Worm (Caenorhabditis elegans): Measurements from ENCODE around the gene C55B6.5.

The C55B6.5 gene

DNA sequence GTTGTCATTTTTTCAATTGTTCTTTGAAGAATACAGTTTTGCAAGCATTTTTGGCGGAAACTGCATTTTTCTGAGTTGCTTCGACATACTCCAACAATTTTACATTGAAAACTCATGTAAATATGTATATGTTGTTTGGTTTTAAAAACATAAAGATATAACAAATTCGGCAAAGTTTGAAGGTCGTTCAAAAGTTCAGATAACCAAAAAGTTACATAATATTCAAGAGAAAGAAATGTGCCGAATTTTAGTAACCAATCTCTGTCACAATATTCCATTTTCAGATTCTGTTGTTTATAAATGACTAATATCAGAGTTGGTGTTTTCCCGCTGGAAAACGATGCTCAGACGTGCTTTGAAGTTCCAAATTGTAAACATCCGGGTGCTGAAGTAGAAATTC lies 1.3 kb upstream of the C55B6.5 start, which contains the start of gene ZK867.2:
Gene ZK867.2, plus strand, starts transcription at position 301 of the 400 bp plus-strand sequence.
- TF ChIP-seq nhr-20 (tag; optimal IDR thresholded peaks at IDR 0.05) (no peak), lin-14 (GFP tag; optimal IDR thresholded peaks at IDR 0.05) (no peak), lin-39 (tag; optimal IDR thresholded peaks at IDR 0.05) (no peak), unc-98 (GFP tag; IDR thresholded peaks at IDR 0.05) (no peak), alr-1 (tag; optimal IDR thresholded peaks at IDR 0.05; ENCODE audit: borderline replicate concordance) (no peak), egl-27 (tag; optimal IDR thresholded peaks at IDR 0.05) (no peak), nhr-85 (tag) (no peak), hlh-17 (GFP tag; optimal IDR thresholded peaks at IDR 0.05; ENCODE audit: borderline replicate concordance) (no peak), nhr-237 (tag; optimal IDR thresholded peaks at IDR 0.05) (no peak), ceh-82 (tag; optimal IDR thresholded peaks at IDR 0.05) (no peak), sup-37 (GFP tag; optimal IDR thresholded peaks at IDR 0.05) (no peak), unc-30 (tag; optimal IDR thresholded peaks at IDR 0.05) (no peak), snpc-4 (tag; optimal IDR thresholded peaks at IDR 0.05) (no peak), dpl-1 (GFP tag; optimal IDR thresholded peaks at IDR 0.05) (no peak), lin-13 (GFP tag; optimal IDR thresholded peaks at IDR 0.05) (no peak), jun-1 (tag; optimal IDR thresholded peaks at IDR 0.05) (no peak), nhr-84 (tag; optimal IDR thresholded peaks at IDR 0.05) (no peak), C04F5.9 (tag; optimal IDR thresholded peaks at IDR 0.05) (no peak), nhr-77 (tag; optimal IDR thresholded peaks at IDR 0.05) (no peak)

DNA sequence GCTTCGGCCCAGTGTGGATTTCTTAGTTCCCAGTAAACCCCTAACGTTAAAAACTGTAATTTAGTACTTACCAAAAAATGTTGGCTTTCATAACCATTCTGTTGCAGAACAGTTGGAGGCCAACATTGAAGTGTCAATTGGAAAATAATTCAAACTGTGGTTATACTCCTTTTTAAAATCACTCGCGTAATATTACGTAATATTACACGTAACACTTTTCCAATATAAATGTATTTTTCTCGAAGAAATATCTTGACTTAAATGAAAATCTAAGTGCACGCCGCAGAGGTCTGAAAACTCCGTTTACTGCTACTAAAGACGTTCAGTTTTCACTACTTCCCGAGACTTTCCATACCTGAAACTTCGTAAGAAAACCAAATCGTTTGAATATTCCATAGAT lies 920 bp downstream of the C55B6.5 start:
- TF ChIP-seq efl-1 (optimal IDR thresholded peaks at IDR 0.05) (no peak), efl-1 (GFP tag; optimal IDR thresholded peaks at IDR 0.05 in 1 of 2) (peak in 1 of 2 experiments; percentile 26), lin-14 (GFP tag; optimal IDR thresholded peaks at IDR 0.05) (no peak)

DNA sequence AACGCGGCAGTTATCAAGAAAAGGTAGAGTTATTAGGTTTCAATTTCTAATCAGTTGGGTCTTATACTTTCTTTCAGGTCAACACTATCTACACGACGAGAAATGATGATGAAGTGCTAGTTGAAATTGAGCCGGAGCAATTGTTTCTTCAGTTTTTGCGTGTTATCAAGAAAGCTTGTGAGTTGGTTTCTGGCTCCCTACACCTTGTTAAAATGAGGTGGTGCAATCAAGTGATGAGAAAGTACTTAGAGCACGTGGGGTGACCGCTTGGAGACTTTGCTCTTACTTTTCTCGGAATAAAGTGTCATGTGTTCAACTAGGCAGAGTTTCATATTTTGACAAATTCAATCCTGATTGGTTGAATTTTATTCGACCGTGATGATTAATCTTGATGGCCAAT lies 4.6 kb downstream of the C55B6.5 start:
- no peak for TF ChIP-seq nhr-90 (tag; optimal IDR thresholded peaks at IDR 0.05; ENCODE audit: poor library complexity)
- TF ChIP-seq egl-13 (tag; optimal IDR thresholded peaks at IDR 0.05), result no peak
- TF ChIP-seq nhr-84 (tag; optimal IDR thresholded peaks at IDR 0.05), result no peak
- peak; percentile 30 for TF ChIP-seq nhr-19 (GFP tag; conservative IDR thresholded peaks at IDR 0.05)
- TF ChIP-seq lin-14 (GFP tag; optimal IDR thresholded peaks at IDR 0.05), result no peak
- TF ChIP-seq elt-2 (tag; optimal IDR thresholded peaks at IDR 0.05), result peak; percentile 93
- no peak for TF ChIP-seq efl-1 (optimal IDR thresholded peaks at IDR 0.05)
- TF ChIP-seq efl-1 (GFP tag; optimal IDR thresholded peaks at IDR 0.05 in 1 of 2), result no peak
- peak in 1 of 2 experiments; percentile 30 for TF ChIP-seq lin-35 (GFP tag; optimal IDR thresholded peaks at IDR 0.05)
- TF ChIP-seq rnt-1 (tag; optimal IDR thresholded peaks at IDR 0.05), result peak; percentile 13
- no peak for TF ChIP-seq ama-1 (optimal IDR thresholded peaks at IDR 0.05)
- TF ChIP-seq mdl-1 (tag; optimal IDR thresholded peaks at IDR 0.05), result peak in 1 of 2 experiments; percentile 13
- TF ChIP-seq nhr-237 (tag; optimal IDR thresholded peaks at IDR 0.05), result no peak
- no peak for TF ChIP-seq nhr-12 (tag; optimal IDR thresholded peaks at IDR 0.05)
- peak; percentile 6 for TF ChIP-seq nhr-20 (tag; optimal IDR thresholded peaks at IDR 0.05)
- peak; percentile 46 for TF ChIP-seq nhr-71 (tag; optimal IDR thresholded peaks at IDR 0.05)

DNA sequence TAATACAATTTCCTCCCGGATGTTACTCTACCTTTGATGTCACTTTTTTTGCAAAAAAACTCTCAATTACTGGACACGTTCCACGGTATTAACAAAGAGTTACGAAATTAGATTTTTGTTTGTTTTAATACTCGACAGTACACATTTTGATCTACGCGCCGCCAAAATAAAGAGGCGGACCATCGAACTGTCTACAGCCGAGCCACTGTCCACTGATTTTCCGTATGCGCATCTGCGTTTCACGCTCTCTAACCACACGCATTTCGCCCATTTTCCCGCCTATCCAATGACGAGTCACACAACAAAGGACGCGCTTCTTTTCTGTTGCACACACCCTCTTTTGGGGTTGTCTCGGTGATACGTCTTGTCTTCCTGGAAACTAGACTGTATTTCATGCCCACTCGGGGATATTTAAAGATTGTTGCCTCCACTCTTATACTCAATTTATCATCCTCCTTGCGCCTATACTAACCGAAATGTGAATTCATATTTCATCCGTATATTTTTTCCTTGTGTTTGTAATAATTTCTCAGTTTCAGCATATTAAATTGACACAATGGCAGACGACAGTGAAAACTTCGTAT lies 5.2 kb downstream of the C55B6.5 start, which contains the start of gene C55B6.1:
Gene C55B6.1, plus strand, starts transcription at position 534 of the 584 bp plus-strand sequence.
- TF ChIP-seq efl-1 (optimal IDR thresholded peaks at IDR 0.05) (no peak), efl-1 (GFP tag; optimal IDR thresholded peaks at IDR 0.05 in 1 of 2) (no peak), unc-62 (GFP tag; optimal IDR thresholded peaks at IDR 0.05) (no peak), ama-1 (optimal IDR thresholded peaks at IDR 0.05) (no peak), ceh-88 (GFP tag; IDR thresholded peaks at IDR 0.05) (no peak)
